Fruit fly (Drosophila melanogaster) whole organism, wandering third instar larva: ENCODE results near the gene OXA1L.

Experiments
- Dfd ChIP-seq: fragments of >200 bp; optimal IDR thresholded peaks from 2 replicates; lab custom pipeline; 2017; ENCODE audit warnings: missing biosample characterization, missing genetic modification characterization
- Sp1 ChIP-seq: fragments of 200-800 bp; sonication (Bioruptor generic); optimal IDR thresholded peaks from 3 replicates; lab custom pipeline; 2019; ENCODE audit warnings: missing biosample characterization, mild to moderate bottlenecking, missing genetic modification characterization, moderate library complexity
- br ChIP-seq: fragments of 200-800 bp; sonication (Bioruptor generic); optimal IDR thresholded peaks from 2 replicates; lab custom pipeline; 2016; ENCODE audit warnings: missing biosample characterization, missing genetic modification characterization
- tai ChIP-seq: sonication (Bioruptor generic); optimal IDR thresholded peaks from 2 replicates; lab custom pipeline; 2016; ENCODE audit warnings: missing biosample characterization, missing genetic modification characterization
- usp ChIP-seq: fragments of >200 bp; optimal IDR thresholded peaks from 2 replicates; lab custom pipeline; 2017; ENCODE audit warnings: missing biosample characterization, missing genetic modification characterization

dm6 chr3L:10847790-10848492, 38.3 kb downstream of the OXA1L start:
- no peak for TF ChIP-seq tai
- TF ChIP-seq br = no peak
- no peak for TF ChIP-seq Sp1 (GFP tag; lab: Kevin White, UChicago)
- TF ChIP-seq usp (GFP tag; lab: Kevin White, UChicago) = no peak
- TF ChIP-seq Dfd = no peak
